Worm (Caenorhabditis elegans) whole organism, L3 larva: Measurements from ENCODE around the gene W02B8.1.

Source experiments
- ama-1 ChIP-seq: fragments of 150-350 bp; optimal IDR thresholded peaks from 2 replicates; lab custom pipeline; 2018
- fos-1 ChIP-seq: fragments of 150-350 bp; optimal IDR thresholded peaks from 2 replicates; lab custom pipeline; 2014; ENCODE audit warnings: missing biosample characterization, missing genetic modification characterization
- mdl-1 ChIP-seq: fragments of 150-350 bp; optimal IDR thresholded peaks from 2 replicates; lab custom pipeline; 2014; ENCODE audit warnings: missing biosample characterization, missing genetic modification characterization
- nhr-11 ChIP-seq: fragments of 150-350 bp; optimal IDR thresholded peaks from 2 replicates; lab custom pipeline; 2014; ENCODE audit warnings: missing biosample characterization, missing genetic modification characterization
- pha-4 ChIP-seq: fragments of 150-350 bp; optimal IDR thresholded peaks from 2 replicates; lab custom pipeline; 2014; ENCODE audit warnings: missing biosample characterization, missing genetic modification reagents, missing genetic modification characterization
- sea-2 ChIP-seq: fragments of 150-350 bp; sonication (generic microtip); optimal IDR thresholded peaks from 4 replicates; lab custom pipeline; 2014; ENCODE audit warnings: missing biosample characterization, missing genetic modification reagents, missing genetic modification characterization
- skn-1 ChIP-seq: fragments of 150-350 bp; optimal IDR thresholded peaks from 2 replicates; lab custom pipeline; 2014; ENCODE audit warnings: missing biosample characterization, missing genetic modification characterization
- snpc-4 ChIP-seq: fragments of 150-350 bp; optimal IDR thresholded peaks from 2 replicates; lab custom pipeline; 2014; ENCODE audit warnings: missing biosample characterization, missing genetic modification characterization
- tbx-2 ChIP-seq: sonication (generic microtip); optimal IDR thresholded peaks from 2 replicates; lab custom pipeline; 2016; ENCODE audit warnings: mild to moderate bottlenecking, missing genetic modification characterization, missing compliant biosample characterization
- zag-1 ChIP-seq: fragments of 150-350 bp; optimal IDR thresholded peaks from 2 replicates; lab custom pipeline; 2014; ENCODE audit warnings: missing biosample characterization, missing genetic modification characterization
- ztf-11 ChIP-seq: fragments of 150-350 bp; optimal IDR thresholded peaks from 2 replicates; lab custom pipeline; 2014; ENCODE audit warnings: missing biosample characterization, missing genetic modification characterization

- TF ChIP-seq mdl-1 (tag; lab: Kevin White, UChicago) (no peak), sea-2 (GFP tag; lab: Kevin White, UChicago) (no peak), skn-1 (tag; lab: Kevin White, UChicago) (no peak), tbx-2 (tag; lab: Kevin White, UChicago) (no peak), snpc-4 (tag; lab: Kevin White, UChicago) (no peak), zag-1 (tag; lab: Kevin White, UChicago) (no peak), ama-1 (lab: Kevin White, UChicago) (no peak), nhr-11 (tag; lab: Kevin White, UChicago) (no peak), fos-1 (tag; lab: Kevin White, UChicago) (no peak), ztf-11 (tag; lab: Kevin White, UChicago) (no peak), pha-4 (tag; lab: Kevin White, UChicago) (no peak)
Observed at ce11 chrII:13945527-13945926, 43.6 kb upstream of the W02B8.1 start.
